Fruit fly (Drosophila melanogaster) whole organism, prepupa: ENCODE results near the gene apn.

ENCODE experiments used
- CG10631 ChIP-seq: fragments of 200-800 bp; sonication (Bioruptor generic); optimal IDR thresholded peaks from 2 replicates; lab custom pipeline; 2016; ENCODE audit warnings: missing biosample characterization, missing genetic modification characterization
- CG11294 ChIP-seq: fragments of 200-800 bp; sonication (Bioruptor generic); IDR thresholded peaks from 2 replicates; pipeline ENCODE4 v1.3.6; 2022; ENCODE audit warnings: missing biosample characterization, missing genetic modification characterization
- CG15336 ChIP-seq: fragments of 200-800 bp; sonication (Bioruptor generic); IDR thresholded peaks from 2 replicates; pipeline ENCODE4 v1.3.6; 2022; ENCODE audit warnings: missing biosample characterization, missing genetic modification characterization
- CG1621 ChIP-seq: fragments of 200-800 bp; sonication (Bioruptor generic); optimal IDR thresholded peaks from 3 replicates; lab custom pipeline; 2018; ENCODE audit warnings: missing biosample characterization, mild to moderate bottlenecking, missing genetic modification characterization
- CG31627 ChIP-seq: fragments of 200-800 bp; sonication (Bioruptor generic); optimal IDR thresholded peaks from 3 replicates; lab custom pipeline; 2016; ENCODE audit warnings: missing biosample characterization, missing genetic modification characterization
- CG32006 ChIP-seq: fragments of 200-800 bp; sonication (Bioruptor generic); optimal IDR thresholded peaks from 3 replicates; lab custom pipeline; 2017; ENCODE audit warnings: missing biosample characterization, mild to moderate bottlenecking, missing genetic modification characterization
- CG34406 ChIP-seq: fragments of 200-800 bp; sonication (Bioruptor generic); optimal IDR thresholded peaks from 3 replicates; lab custom pipeline; 2016; ENCODE audit warnings: missing biosample characterization, missing genetic modification characterization
- CG6163 ChIP-seq: fragments of 200-800 bp; sonication (Bioruptor generic); IDR thresholded peaks from 3 replicates; pipeline ENCODE4 v1.3.6; 2022; ENCODE audit warnings: missing biosample characterization, missing genetic modification characterization
- CG6792 ChIP-seq: fragments of 200-800 bp; sonication (Bioruptor generic); optimal IDR thresholded peaks from 3 replicates; lab custom pipeline; 2016; ENCODE audit warnings: missing biosample characterization, missing genetic modification characterization
- CG6854 ChIP-seq: fragments of 200-800 bp; sonication (Bioruptor generic); optimal IDR thresholded peaks from 2 replicates; lab custom pipeline; 2017; ENCODE audit warnings: missing biosample characterization, mild to moderate bottlenecking, missing genetic modification characterization
- CG8119 ChIP-seq: fragments of 200-800 bp; sonication (Bioruptor generic); IDR thresholded peaks from 3 replicates; pipeline ENCODE4 v1.3.6; 2022; ENCODE audit warnings: missing biosample characterization, missing genetic modification characterization
- Eip78C ChIP-seq: fragments of 200-800 bp; sonication (Bioruptor generic); peaks from one replicate; lab custom pipeline; 2016; ENCODE audit warnings: missing biosample characterization, missing genetic modification characterization
- Eip93F ChIP-seq: fragments of 200-800 bp; sonication (Bioruptor generic); optimal IDR thresholded peaks from 2 replicates; lab custom pipeline; 2016; ENCODE audit warnings: missing biosample characterization, mild to moderate bottlenecking, missing genetic modification characterization
- Ets21C ChIP-seq: fragments of 200-800 bp; sonication (Bioruptor generic); optimal IDR thresholded peaks from 3 replicates; lab custom pipeline; 2016; ENCODE audit warnings: missing biosample characterization, missing genetic modification characterization
- Hr38 ChIP-seq: sonication (Bioruptor generic); optimal IDR thresholded peaks from 2 replicates; lab custom pipeline; 2016; ENCODE audit warnings: missing biosample characterization, missing genetic modification characterization
- Hr4 ChIP-seq: fragments of 200-800 bp; sonication (Bioruptor generic); optimal IDR thresholded peaks from 3 replicates; lab custom pipeline; 2016; ENCODE audit warnings: missing biosample characterization, missing genetic modification characterization
- Smox ChIP-seq: fragments of 200-800 bp; sonication (Bioruptor generic); optimal IDR thresholded peaks from 3 replicates; lab custom pipeline; 2016; ENCODE audit warnings: missing biosample characterization, missing genetic modification characterization
- Sox102F ChIP-seq: fragments of 200-800 bp; sonication (Bioruptor generic); optimal IDR thresholded peaks from 2 replicates; lab custom pipeline; 2016; ENCODE audit warnings: missing biosample characterization, mild to moderate bottlenecking, missing genetic modification characterization
- Sox15 ChIP-seq: fragments of 200-800 bp; sonication (Bioruptor generic); optimal IDR thresholded peaks from 3 replicates; lab custom pipeline; 2016; ENCODE audit warnings: missing biosample characterization, missing genetic modification characterization
- achi ChIP-seq: fragments of 200-800 bp; sonication (Bioruptor generic); optimal IDR thresholded peaks from 3 replicates; lab custom pipeline; 2016; ENCODE audit warnings: missing biosample characterization, missing genetic modification characterization
- dac ChIP-seq: fragments of 200-800 bp; sonication (Bioruptor generic); optimal IDR thresholded peaks from 2 replicates; lab custom pipeline; 2017; ENCODE audit warnings: missing biosample characterization, mild to moderate bottlenecking, missing genetic modification characterization
- dsx ChIP-seq: fragments of 200-800 bp; optimal IDR thresholded peaks from 3 replicates; lab custom pipeline; 2019; ENCODE audit warnings: missing biosample characterization, mild to moderate bottlenecking, missing genetic modification characterization, moderate library complexity; ENCODE audit not compliant: poor library complexity, severe bottlenecking
- fd85E ChIP-seq: fragments of 200-800 bp; sonication (Bioruptor generic); optimal IDR thresholded peaks from 3 replicates; lab custom pipeline; 2016; ENCODE audit warnings: missing biosample characterization, missing genetic modification characterization
- fkh ChIP-seq: fragments of 200-800 bp; sonication (Bioruptor generic); optimal IDR thresholded peaks from 3 replicates; lab custom pipeline; 2017; ENCODE audit warnings: missing biosample characterization, mild to moderate bottlenecking, missing genetic modification characterization, moderate library complexity
- net ChIP-seq: fragments of 200-800 bp; sonication (Bioruptor generic); optimal IDR thresholded peaks from 3 replicates; lab custom pipeline; 2016; ENCODE audit warnings: missing biosample characterization, missing genetic modification characterization
- ss ChIP-seq, 2 experiments: fragments of 200-800 bp; sonication (Bioruptor generic); optimal IDR thresholded peaks; 2 replicates in 1 of 2; 3 replicates in 1 of 2; lab custom pipeline; 2017 to 2018; ENCODE audit warnings: mild to moderate bottlenecking in 2 of 2, missing biosample characterization in 2 of 2, missing genetic modification characterization in 2 of 2, moderate library complexity in 1 of 2
- svp ChIP-seq: fragments of 200-800 bp; sonication (Bioruptor generic); peaks from one replicate; lab custom pipeline; 2016; ENCODE audit warnings: missing biosample characterization, missing genetic modification characterization
- topi ChIP-seq: fragments of 200-800 bp; sonication (Bioruptor generic); optimal IDR thresholded peaks from 3 replicates; lab custom pipeline; 2016; ENCODE audit warnings: missing biosample characterization, missing genetic modification characterization
- vri ChIP-seq: fragments of 200-800 bp; sonication (Bioruptor generic); optimal IDR thresholded peaks from 3 replicates; lab custom pipeline; 2016; ENCODE audit warnings: missing biosample characterization, mild to moderate bottlenecking, missing genetic modification characterization

The apn gene

dm6 chr3R:13258696-13259567 is 29.7 kb downstream of the apn start, which contains the start of gene Ace:
Ace (minus strand) TSS chr3R:13259517.
- TF ChIP-seq dac: no peak
- TF ChIP-seq CG8119: no peak
- no peak for TF ChIP-seq ss (GFP tag; optimal IDR thresholded peaks at IDR 0.05; lab: Kevin White, UChicago)
- no peak for TF ChIP-seq CG6792 (GFP tag; lab: Kevin White, UChicago)
- peak; percentile 55 for TF ChIP-seq fkh (GFP tag; lab: Kevin White, UChicago)
- TF ChIP-seq topi: no peak
- TF ChIP-seq achi: no peak
- no peak for TF ChIP-seq Hr38
- no peak for TF ChIP-seq vri
- TF ChIP-seq Sox102F: no peak
- no peak for TF ChIP-seq CG31627 (GFP tag; lab: Kevin White, UChicago)
- TF ChIP-seq Eip78C: peak; percentile 72
- no peak for TF ChIP-seq Ets21C (GFP tag; lab: Kevin White, UChicago)
- no peak for TF ChIP-seq Eip93F (GFP tag; lab: Kevin White, UChicago)
- no peak for TF ChIP-seq CG10631 (GFP tag; lab: Kevin White, UChicago)
- no peak for TF ChIP-seq Sox15 (GFP tag; lab: Kevin White, UChicago)

- no peak for TF ChIP-seq CG1621
- 0 out of 2 replicates have a peak, but pooled peaks have one; percentile 8 for TF ChIP-seq CG15336 (GFP tag; lab: Robert Waterston, UW)
- TF ChIP-seq dsx (GFP tag; lab: Kevin White, UChicago): no peak
- TF ChIP-seq Hr38: no peak
Observed at dm6 chr3R:13257110-13257509, 31.5 kb downstream of the apn start.

- TF ChIP-seq Ets21C (GFP tag; lab: Kevin White, UChicago) (no peak), Smox (GFP tag; lab: Kevin White, UChicago) (no peak), net (no peak), achi (no peak), fkh (GFP tag; lab: Kevin White, UChicago) (no peak), CG34406 (GFP tag; lab: Kevin White, UChicago) (no peak), Hr4 (GFP tag; lab: Kevin White, UChicago) (no peak), svp (GFP tag; lab: Kevin White, UChicago) (no peak), CG6854 (GFP tag; lab: Kevin White, UChicago) (no peak), fd85E (GFP tag; lab: Kevin White, UChicago) (no peak), Eip93F (GFP tag; lab: Kevin White, UChicago) (no peak), CG6163 (GFP tag; lab: Robert Waterston, UW) (no peak), CG11294 (GFP tag; lab: Robert Waterston, UW) (no peak), CG15336 (GFP tag; lab: Robert Waterston, UW) (no peak), CG31627 (GFP tag; lab: Kevin White, UChicago) (no peak), CG32006 (GFP tag; lab: Kevin White, UChicago) (no peak)
Observed at dm6 chr3R:13241726-13242125, 46.9 kb downstream of the apn start.
